Worm (Caenorhabditis elegans): ENCODE measurements around the gene F41H10.1.

F41H10.1 gene

ce11 chrIV:5382609-5383008, at the start of gene F41H10.1:
Gene F41H10.1, plus strand, starts transcription at chrIV:5382909.
- no peak for TF ChIP-seq ceh-30 (tag; optimal IDR thresholded peaks at IDR 0.05)
- TF ChIP-seq ceh-22 (tag; optimal IDR thresholded peaks at IDR 0.05) = no peak
- no peak for TF ChIP-seq hlh-8 (tag; optimal IDR thresholded peaks at IDR 0.05)
- no peak for TF ChIP-seq fkh-10 (GFP tag; optimal IDR thresholded peaks at IDR 0.05)
- TF ChIP-seq gmeb-2 (tag; optimal IDR thresholded peaks at IDR 0.05) = no peak
- TF ChIP-seq ceh-9 (tag; optimal IDR thresholded peaks at IDR 0.05) = no peak
- TF ChIP-seq tbx-2 (tag; optimal IDR thresholded peaks at IDR 0.05) = no peak
- no peak for TF ChIP-seq ttx-3 (tag; optimal IDR thresholded peaks at IDR 0.05)
- no peak for TF ChIP-seq ceh-2 (tag; optimal IDR thresholded peaks at IDR 0.05)
- no peak for TF ChIP-seq pha-2 (tag; optimal IDR thresholded peaks at IDR 0.05)
- TF ChIP-seq sox-4 (tag; optimal IDR thresholded peaks at IDR 0.05) = no peak
- no peak for TF ChIP-seq lin-11 (tag; optimal IDR thresholded peaks at IDR 0.05)

ce11 chrIV:5333484-5333883, 49.2 kb upstream of the F41H10.1 start:
- TF ChIP-seq elt-2 (tag; optimal IDR thresholded peaks at IDR 0.05) (peak; percentile 4), unc-42 (tag; optimal IDR thresholded peaks at IDR 0.05) (no peak)

ce11 chrIV:5334518-5334917, 48.2 kb upstream of the F41H10.1 start:
- no peak for TF ChIP-seq T23F11.4 (GFP tag; optimal IDR thresholded peaks at IDR 0.05)
- peak; percentile 27 for TF ChIP-seq ceh-2 (tag; optimal IDR thresholded peaks at IDR 0.05)
- peak; percentile 63 for TF ChIP-seq ceh-19 (GFP tag; optimal IDR thresholded peaks at IDR 0.05)
- TF ChIP-seq nfya-1 (tag; optimal IDR thresholded peaks at IDR 0.05) = peak; percentile 20
- TF ChIP-seq sdc-2 (tag; optimal IDR thresholded peaks at IDR 0.05) = peak; percentile 16
- peak; percentile 17 for TF ChIP-seq K02D7.2 (tag; optimal IDR thresholded peaks at IDR 0.05)
- TF ChIP-seq hlh-13 (GFP tag; optimal IDR thresholded peaks at IDR 0.05) = peak; percentile 68
- TF ChIP-seq hlh-30 (tag; optimal IDR thresholded peaks at IDR 0.05; ENCODE audit: insufficient read depth) = no peak
- TF ChIP-seq ceh-31 (tag; optimal IDR thresholded peaks at IDR 0.05) = peak; percentile 35
- TF ChIP-seq eyg-1 (tag; optimal IDR thresholded peaks at IDR 0.05) = no peak
- TF ChIP-seq unc-55 (GFP tag; optimal IDR thresholded peaks at IDR 0.05) = peak; percentile 5
- no peak for TF ChIP-seq ref-2 (tag; optimal IDR thresholded peaks at IDR 0.05)
- peak; percentile 8 for TF ChIP-seq syd-9 (tag; optimal IDR thresholded peaks at IDR 0.05)
- no peak for TF ChIP-seq ceh-22 (tag; optimal IDR thresholded peaks at IDR 0.05)
- TF ChIP-seq ceh-45 (GFP tag; IDR thresholded peaks at IDR 0.05) = 0 out of 2 replicates have a peak, but pooled peaks have one; percentile 64
- peak; percentile 50 for TF ChIP-seq K09A11.1 (tag; optimal IDR thresholded peaks at IDR 0.05; ENCODE audit: insufficient read depth)
- peak; percentile 58 for TF ChIP-seq fkh-6 (tag; optimal IDR thresholded peaks at IDR 0.05)
- TF ChIP-seq zip-5 (tag; optimal IDR thresholded peaks at IDR 0.05) = peak; percentile 0
- peak; percentile 67 for TF ChIP-seq ttx-3 (tag; optimal IDR thresholded peaks at IDR 0.05)
- TF ChIP-seq pax-1 (tag; optimal IDR thresholded peaks at IDR 0.05) = no peak
- TF ChIP-seq ceh-34 (tag; optimal IDR thresholded peaks at IDR 0.05) = peak; percentile 48
- TF ChIP-seq hlh-6 (tag; optimal IDR thresholded peaks at IDR 0.05) = no peak
- TF ChIP-seq madf-2 (tag; optimal IDR thresholded peaks at IDR 0.05) = no peak
- TF ChIP-seq pha-4 (tag; optimal IDR thresholded peaks at IDR 0.05) = no peak
- TF ChIP-seq ets-4 (tag; optimal IDR thresholded peaks at IDR 0.05) = no peak
- TF ChIP-seq hlh-8 (tag; optimal IDR thresholded peaks at IDR 0.05) = peak; percentile 19
- TF ChIP-seq tbx-2 (tag; optimal IDR thresholded peaks at IDR 0.05) = peak; percentile 45
- no peak for TF ChIP-seq unc-42 (tag; optimal IDR thresholded peaks at IDR 0.05)
- TF ChIP-seq ceh-48 (tag; optimal IDR thresholded peaks at IDR 0.05) = no peak
- peak; percentile 60 for TF ChIP-seq fax-1 (tag; optimal IDR thresholded peaks at IDR 0.05)
- TF ChIP-seq mec-3 (tag; optimal IDR thresholded peaks at IDR 0.05; ENCODE audit: borderline replicate concordance) = no peak
- peak; percentile 35 for TF ChIP-seq F13H6.1 (tag; optimal IDR thresholded peaks at IDR 0.05)
- peak; percentile 73 for TF ChIP-seq che-1 (tag; optimal IDR thresholded peaks at IDR 0.05)
- 0 out of 2 replicates have a peak, but pooled peaks have one; percentile 41 for TF ChIP-seq unc-3 (GFP tag; conservative IDR thresholded peaks at IDR 0.05)
- no peak for TF ChIP-seq unc-3 (tag; optimal IDR thresholded peaks at IDR 0.05)
- TF ChIP-seq dve-1 (tag; optimal IDR thresholded peaks at IDR 0.05) = peak; percentile 30
- TF ChIP-seq unc-86 (tag; optimal IDR thresholded peaks at IDR 0.05) = peak; percentile 34
- TF ChIP-seq npax-4 (tag; optimal IDR thresholded peaks at IDR 0.05) = no peak
- TF ChIP-seq odd-2 (tag; optimal IDR thresholded peaks at IDR 0.05) = no peak
- TF ChIP-seq sox-4 (tag; optimal IDR thresholded peaks at IDR 0.05) = peak; percentile 73
- peak; percentile 15 for TF ChIP-seq rnt-1 (tag; optimal IDR thresholded peaks at IDR 0.05)
- peak; percentile 49 for TF ChIP-seq ztf-16 (tag; optimal IDR thresholded peaks at IDR 0.05)
